Fruit fly (Drosophila melanogaster) whole organism, embryonic: ENCODE measurements around the gene Rrp5.
A peak's percentile ranks its signal among the peaks of the same experiment; 100 is the strongest.

Experiments
- Adf1 ChIP-seq: fragments of 200-800 bp; sonication (Bioruptor generic); IDR thresholded peaks from 2 replicates; pipeline ENCODE4 v1.3.6; 2022; ENCODE audit warnings: missing biosample characterization, missing genetic modification characterization
- Bdp1 ChIP-seq: fragments of 200-800 bp; sonication (Bioruptor generic); optimal IDR thresholded peaks from 3 replicates; lab custom pipeline; 2016; ENCODE audit warnings: missing biosample characterization, missing genetic modification characterization
- CG10979 ChIP-seq: fragments of 200-800 bp; sonication (Bioruptor generic); optimal IDR thresholded peaks from 2 replicates; lab custom pipeline; 2018; ENCODE audit warnings: missing biosample characterization, mild to moderate bottlenecking, missing genetic modification characterization, moderate library complexity
- CG13894 ChIP-seq: fragments of 200-800 bp; sonication (Bioruptor generic); optimal IDR thresholded peaks from 3 replicates; lab custom pipeline; 2018; ENCODE audit warnings: missing biosample characterization, mild to moderate bottlenecking, missing genetic modification characterization, moderate library complexity
- CG14014 ChIP-seq: fragments of 200-800 bp; sonication (Bioruptor generic); IDR thresholded peaks from 2 replicates; pipeline ENCODE4 v1.3.6; 2022; ENCODE audit warnings: missing biosample characterization, missing genetic modification characterization
- CG14860 ChIP-seq: fragments of 200-800 bp; sonication (Bioruptor generic); IDR thresholded peaks from 3 replicates; pipeline ENCODE4 v1.3.6; 2022; ENCODE audit warnings: missing biosample characterization, missing genetic modification characterization; ENCODE audit not compliant: partially characterized antibody
- CG1529 ChIP-seq: fragments of 200-800 bp; sonication (Bioruptor generic); optimal IDR thresholded peaks from 3 replicates; lab custom pipeline; 2018; ENCODE audit warnings: missing biosample characterization, missing genetic modification characterization
- CG15696 ChIP-seq: fragments of 200-800 bp; sonication (Bioruptor generic); optimal IDR thresholded peaks from 2 replicates; lab custom pipeline; 2019; ENCODE audit warnings: missing biosample characterization, mild to moderate bottlenecking, missing genetic modification characterization, moderate library complexity
- CG16863 ChIP-seq: fragments of 200-800 bp; sonication (Bioruptor generic); optimal IDR thresholded peaks from 3 replicates; lab custom pipeline; 2016; ENCODE audit warnings: missing biosample characterization, missing genetic modification characterization
- CG18476 ChIP-seq: fragments of 200-800 bp; sonication (Bioruptor generic); optimal IDR thresholded peaks from 2 replicates; lab custom pipeline; 2016; ENCODE audit warnings: missing biosample characterization, mild to moderate bottlenecking, missing genetic modification characterization
- CG2116 ChIP-seq: fragments of 200-800 bp; sonication (Bioruptor generic); optimal IDR thresholded peaks from 3 replicates; lab custom pipeline; 2018; ENCODE audit warnings: missing biosample characterization, mild to moderate bottlenecking, missing genetic modification characterization
- CG42726 ChIP-seq: fragments of 200-800 bp; sonication (Bioruptor generic); IDR thresholded peaks from 2 replicates; pipeline ENCODE4 v1.3.6; 2022; ENCODE audit warnings: missing biosample characterization, missing genetic modification characterization; ENCODE audit not compliant: partially characterized antibody
- CG4404 ChIP-seq: fragments of 200-800 bp; sonication (Bioruptor generic); IDR thresholded peaks from 2 replicates; pipeline ENCODE4 v1.3.6; 2022; ENCODE audit warnings: missing biosample characterization, missing genetic modification characterization
- CG6791 ChIP-seq: fragments of 200-800 bp; sonication (Bioruptor generic); IDR thresholded peaks from 3 replicates; pipeline ENCODE4 v1.3.6; 2022; ENCODE audit warnings: missing biosample characterization, missing genetic modification characterization; ENCODE audit not compliant: partially characterized antibody
- CG6813 ChIP-seq: fragments of 200-800 bp; sonication (Bioruptor generic); optimal IDR thresholded peaks from 2 replicates; lab custom pipeline; 2017; ENCODE audit warnings: missing biosample characterization, missing genetic modification characterization, mild to moderate bottlenecking, moderate library complexity, missing genetic modification reagents
- Dip2 ChIP-seq: fragments of 200-800 bp; sonication (Bioruptor generic); IDR thresholded peaks from 2 replicates; pipeline ENCODE4 v1.3.6; 2022; ENCODE audit warnings: missing biosample characterization, missing genetic modification characterization
- Doc3 ChIP-seq: fragments of 200-800 bp; sonication (Bioruptor generic); IDR thresholded peaks from 3 replicates; pipeline ENCODE4 v1.3.6; 2022; ENCODE audit warnings: missing biosample characterization, missing genetic modification characterization; ENCODE audit not compliant: partially characterized antibody
- E2f1 ChIP-seq: fragments of 200-800 bp; sonication (Bioruptor generic); IDR thresholded peaks from 2 replicates; pipeline ENCODE4 v1.3.6; 2022; ENCODE audit warnings: missing biosample characterization, missing genetic modification characterization
- Gug ChIP-seq: fragments of 200-800 bp; sonication (Bioruptor generic); IDR thresholded peaks from 4 replicates; pipeline ENCODE4 v1.3.6; 2022; ENCODE audit warnings: missing biosample characterization, missing genetic modification characterization
- HHEX ChIP-seq: fragments of 200-800 bp; sonication (Bioruptor generic); optimal IDR thresholded peaks from 3 replicates; lab custom pipeline; 2017; ENCODE audit warnings: missing biosample characterization, mild to moderate bottlenecking, missing genetic modification characterization, missing genetic modification reagents
- Hr39 ChIP-seq: fragments of >200 bp; optimal IDR thresholded peaks from 2 replicates; lab custom pipeline; 2017
- Mrtf ChIP-seq: fragments of 200-800 bp; sonication (Bioruptor generic); IDR thresholded peaks from 3 replicates; pipeline ENCODE4 v1.3.6; 2022; ENCODE audit warnings: missing biosample characterization, missing genetic modification characterization
- NFAT ChIP-seq: fragments of 200-800 bp; sonication (Bioruptor generic); IDR thresholded peaks from 2 replicates; pipeline ENCODE4 v1.3.6; 2022; ENCODE audit warnings: missing biosample characterization, missing genetic modification characterization
- NfI ChIP-seq: fragments of 200-800 bp; sonication (Bioruptor generic); optimal IDR thresholded peaks from 3 replicates; lab custom pipeline; 2018; ENCODE audit warnings: missing biosample characterization, mild to moderate bottlenecking, missing genetic modification characterization, moderate library complexity
- Oaz ChIP-seq: fragments of 200-800 bp; sonication (Bioruptor generic); IDR thresholded peaks from 2 replicates; pipeline ENCODE4 v1.3.6; 2022; ENCODE audit warnings: missing biosample characterization, missing genetic modification characterization
- Oli ChIP-seq: fragments of 200-800 bp; sonication (Bioruptor generic); optimal IDR thresholded peaks from 2 replicates; lab custom pipeline; 2018; ENCODE audit warnings: missing biosample characterization, mild to moderate bottlenecking, missing genetic modification characterization, moderate library complexity
- Sry-β ChIP-seq: fragments of 200-800 bp; sonication (Bioruptor generic); optimal IDR thresholded peaks from 2 replicates; lab custom pipeline; 2018; ENCODE audit warnings: missing biosample characterization, mild to moderate bottlenecking, missing genetic modification characterization, moderate library complexity
- Ssrp ChIP-seq: fragments of 200-800 bp; sonication (Bioruptor generic); optimal IDR thresholded peaks from 2 replicates; lab custom pipeline; 2018; ENCODE audit warnings: missing biosample characterization, mild to moderate bottlenecking, missing genetic modification characterization, moderate library complexity
- Tbp ChIP-seq: fragments of >200 bp; optimal IDR thresholded peaks from 2 replicates; lab custom pipeline; 2018; ENCODE audit warnings: missing biosample characterization, missing genetic modification characterization
- ara ChIP-seq: fragments of 200-800 bp; sonication (Bioruptor generic); IDR thresholded peaks from 2 replicates; pipeline ENCODE4 v1.3.6; 2022; ENCODE audit warnings: missing biosample characterization, missing genetic modification characterization
- bsh ChIP-seq, 2 experiments: fragments of 200-800 bp; sonication (Bioruptor generic); optimal IDR thresholded peaks; 2 replicates each; lab custom pipeline; 2017 to 2018; ENCODE audit warnings: mild to moderate bottlenecking in 2 of 2, missing biosample characterization in 2 of 2, missing genetic modification characterization in 2 of 2, moderate library complexity in 1 of 2
- chinmo ChIP-seq: fragments of 200-800 bp; sonication (Bioruptor generic); IDR thresholded peaks from 4 replicates; pipeline ENCODE4 v1.3.6; 2022; ENCODE audit warnings: missing biosample characterization, missing genetic modification characterization; ENCODE audit not compliant: partially characterized antibody
- crol ChIP-seq: fragments of 200-800 bp; sonication (Bioruptor generic); IDR thresholded peaks from 2 replicates; pipeline ENCODE4 v1.3.6; 2022; ENCODE audit warnings: missing biosample characterization, missing genetic modification characterization
- dati ChIP-seq: fragments of 200-800 bp; sonication (Bioruptor generic); IDR thresholded peaks from 2 replicates; pipeline ENCODE4 v1.3.6; 2022; ENCODE audit warnings: missing biosample characterization, missing genetic modification characterization
- gem ChIP-seq: fragments of 200-800 bp; sonication (Bioruptor generic); optimal IDR thresholded peaks from 2 replicates; lab custom pipeline; 2019; ENCODE audit warnings: missing biosample characterization, mild to moderate bottlenecking, missing genetic modification characterization, moderate library complexity
- gro ChIP-seq: fragments of 200-800 bp; sonication (Bioruptor generic); optimal IDR thresholded peaks from 2 replicates; lab custom pipeline; 2016; ENCODE audit warnings: missing biosample characterization, missing genetic modification characterization
- mam ChIP-seq: fragments of 200-800 bp; sonication (Bioruptor generic); optimal IDR thresholded peaks from 3 replicates; lab custom pipeline; 2016; ENCODE audit warnings: missing biosample characterization, missing genetic modification characterization
- nmo ChIP-seq: fragments of 200-800 bp; sonication (Bioruptor generic); optimal IDR thresholded peaks from 2 replicates; lab custom pipeline; 2018; ENCODE audit warnings: missing biosample characterization, mild to moderate bottlenecking, missing genetic modification characterization, moderate library complexity
- peb ChIP-seq: fragments of 200-800 bp; sonication (Bioruptor generic); IDR thresholded peaks from 2 replicates; pipeline ENCODE4 v1.3.6; 2022; ENCODE audit warnings: missing biosample characterization, missing genetic modification characterization
- pzg ChIP-seq: fragments of 200-800 bp; sonication (Bioruptor generic); optimal IDR thresholded peaks from 3 replicates; lab custom pipeline; 2018; ENCODE audit warnings: missing biosample characterization, mild to moderate bottlenecking, missing genetic modification characterization, moderate library complexity
- sens ChIP-seq: fragments of 200-800 bp; sonication (Bioruptor generic); peaks from one replicate; lab custom pipeline; 2016; ENCODE audit warnings: missing biosample characterization, missing genetic modification characterization
- sima ChIP-seq: fragments of 200-800 bp; sonication (Bioruptor generic); optimal IDR thresholded peaks from 2 replicates; lab custom pipeline; 2016; ENCODE audit warnings: missing biosample characterization, missing genetic modification characterization
- stwl ChIP-seq: fragments of 200-800 bp; sonication (Bioruptor generic); optimal IDR thresholded peaks from 3 replicates; lab custom pipeline; 2018; ENCODE audit warnings: missing biosample characterization, mild to moderate bottlenecking, missing genetic modification characterization, moderate library complexity
- tna ChIP-seq: fragments of 200-800 bp; sonication (Bioruptor generic); IDR thresholded peaks from 2 replicates; pipeline ENCODE4 v1.3.6; 2022; ENCODE audit warnings: missing biosample characterization, missing genetic modification characterization; ENCODE audit not compliant: partially characterized antibody
- ttk ChIP-seq: fragments of 200-800 bp; sonication (Bioruptor generic); IDR thresholded peaks from 2 replicates; pipeline ENCODE4 v2.1.2; 2022; ENCODE audit warnings: missing biosample characterization, missing genetic modification characterization
- unc-4 ChIP-seq: fragments of 200-800 bp; sonication (Bioruptor generic); IDR thresholded peaks from 2 replicates; pipeline ENCODE4 v1.3.6; 2022; ENCODE audit warnings: missing biosample characterization, missing genetic modification characterization; ENCODE audit not compliant: partially characterized antibody
- unpg ChIP-seq: fragments of 200-800 bp; sonication (Bioruptor generic); optimal IDR thresholded peaks from 3 replicates; lab custom pipeline; 2018; ENCODE audit warnings: missing biosample characterization, mild to moderate bottlenecking, missing genetic modification characterization, moderate library complexity
- wor ChIP-seq: fragments of 200-800 bp; sonication (Bioruptor generic); IDR thresholded peaks from 2 replicates; pipeline ENCODE4 v1.3.6; 2022; ENCODE audit warnings: missing biosample characterization, missing genetic modification characterization

Gene Rrp5

DNA sequence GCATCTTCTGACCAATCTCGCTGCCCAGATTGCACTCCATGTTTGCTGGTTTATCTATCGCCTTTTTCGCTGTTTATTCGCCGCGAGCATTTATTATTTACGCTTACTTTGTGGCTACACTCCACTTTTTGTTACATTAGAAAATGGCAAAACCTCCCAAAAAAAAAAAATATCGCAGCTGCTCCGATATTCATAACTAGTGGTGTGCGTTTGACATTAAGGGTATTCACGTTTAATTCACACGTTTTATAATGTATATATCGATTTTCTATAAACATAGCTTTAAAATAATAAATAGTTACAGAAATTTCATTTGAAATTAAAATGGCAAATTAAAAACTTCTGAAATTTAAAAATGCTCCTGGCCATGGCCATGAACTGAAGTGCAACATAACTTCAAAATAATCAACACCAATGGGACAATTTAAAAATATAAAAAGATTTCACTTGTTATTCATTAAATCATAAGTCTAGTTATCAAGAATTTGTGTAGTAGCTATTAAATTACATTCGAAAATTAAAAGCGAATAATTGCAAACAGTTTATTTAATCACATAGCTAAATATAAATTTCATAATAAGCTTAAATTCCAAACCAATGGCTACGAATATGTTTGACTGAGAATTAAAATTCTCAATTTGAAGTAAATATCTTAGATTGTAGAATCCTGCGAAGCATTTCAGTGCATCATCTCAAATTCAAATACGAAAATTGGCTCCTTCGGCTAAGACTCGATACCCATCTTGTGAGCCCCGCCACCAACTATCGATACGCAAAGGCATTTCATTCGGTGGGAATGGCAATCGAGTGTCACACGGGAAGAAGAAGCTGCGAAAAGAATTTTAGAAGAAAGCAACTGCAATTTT lies 14.7 kb downstream of the Rrp5 start, which contains the start of the genes Nab2 and BRWD3 (continued):
- TF ChIP-seq crol (GFP tag; lab: Robert Waterston, UW) (no peak), gro (no peak), bsh (GFP tag; optimal IDR thresholded peaks at IDR 0.05; lab: Kevin White, UChicago) (no peak), tna (GFP tag; lab: Robert Waterston, UW) (no peak), ttk (GFP tag; lab: Robert Waterston, UW) (0 out of 2 replicates have a peak, but pooled peaks have one; percentile 24), CG1529 (GFP tag; lab: Kevin White, UChicago) (no peak), peb (no peak), unpg (GFP tag; lab: Kevin White, UChicago) (no peak), CG42726 (GFP tag; lab: Robert Waterston, UW) (peak; percentile 81), sens (peak; percentile 84), Oli (tag; lab: Kevin White, UChicago) (no peak), CG15696 (tag; lab: Kevin White, UChicago) (peak; percentile 28), Doc3 (peak; percentile 33), sima (no peak), CG14860 (GFP tag; lab: Robert Waterston, UW) (peak; percentile 42; the same call in 2 of the 3 replicates), CG6813 (GFP tag; lab: Kevin White, UChicago) (no peak), stwl (tag; lab: Kevin White, UChicago) (peak; percentile 23), NfI (GFP tag; lab: Kevin White, UChicago) (peak; percentile 31), unc-4 (GFP tag; lab: Robert Waterston, UW) (peak; percentile 62), CG2116 (GFP tag; lab: Kevin White, UChicago) (peak; percentile 53), Hr39 (lab: Kevin White, UChicago) (no peak), mam (GFP tag; lab: Kevin White, UChicago) (peak; percentile 17), CG18476 (peak; percentile 44), dati (no peak), Mrtf (GFP tag; lab: Robert Waterston, UW) (no peak), NFAT (peak; percentile 69), Gug (GFP tag; lab: Robert Waterston, UW) (peak; percentile 29; the same call in 1 of the 4 replicates), CG10979 (tag; lab: Kevin White, UChicago) (peak; percentile 13), E2f1 (peak; percentile 45; the same call in 1 of the 2 replicates), Ssrp (tag; lab: Kevin White, UChicago) (peak; percentile 22), HHEX (GFP tag; lab: Kevin White, UChicago) (no peak), Tbp (no peak), CG13894 (tag; lab: Kevin White, UChicago) (no peak), CG4404 (no peak), gem (tag; lab: Kevin White, UChicago) (no peak), Dip2 (GFP tag; lab: Robert Waterston, UW) (no peak), pzg (GFP tag; lab: Kevin White, UChicago) (peak; percentile 62), Oaz (GFP tag; lab: Robert Waterston, UW) (peak; percentile 30; the same call in 1 of the 2 replicates), CG6791 (peak; percentile 85), ara (GFP tag; lab: Robert Waterston, UW) (0 out of 2 replicates have a peak, but pooled peaks have one; percentile 50), CG14014 (GFP tag; lab: Robert Waterston, UW) (peak; percentile 51; the same call in 1 of the 2 replicates), chinmo (GFP tag; lab: Robert Waterston, UW) (peak; percentile 45; the same call in 1 of the 4 replicates), CG16863 (GFP tag; lab: Kevin White, UChicago) (no peak), Adf1 (GFP tag; lab: Robert Waterston, UW) (no peak; the same call in 1 of the 2 replicates), wor (GFP tag; lab: Robert Waterston, UW) (no peak), Sry-β (GFP tag; lab: Kevin White, UChicago) (peak; percentile 56), Bdp1 (GFP tag; lab: Kevin White, UChicago) (no peak), nmo (peak; percentile 70)
